Worm (Caenorhabditis elegans) whole organism, mixed stage, embryonic: ENCODE measurements around the gene tre-5.

Experiments used
- M03D4.4 ChIP-seq: sonication (generic microtip); optimal IDR thresholded peaks from 2 replicates; lab custom pipeline; 2017; ENCODE audit warnings: mild to moderate bottlenecking, missing genetic modification characterization, missing compliant biosample characterization
- bed-3 ChIP-seq: fragments of 200-800 bp; sonication (Bioruptor generic); optimal IDR thresholded peaks from 3 replicates; lab custom pipeline; 2018; ENCODE audit warnings: mild to moderate bottlenecking, missing genetic modification characterization, moderate library complexity, missing compliant biosample characterization
- blmp-1 ChIP-seq: fragments of 150-350 bp; optimal IDR thresholded peaks from 2 replicates; lab custom pipeline; 2014; ENCODE audit warnings: missing biosample characterization, missing genetic modification characterization
- ceh-39 ChIP-seq: fragments of 150-350 bp; optimal IDR thresholded peaks from 2 replicates; lab custom pipeline; 2014; ENCODE audit warnings: missing biosample characterization, missing genetic modification characterization
- ceh-43 ChIP-seq: fragments of 200-800 bp; sonication (Bioruptor generic); optimal IDR thresholded peaks from 2 replicates; lab custom pipeline; 2018; ENCODE audit warnings: mild to moderate bottlenecking, missing genetic modification characterization, moderate library complexity, missing compliant biosample characterization
- ceh-83 ChIP-seq: fragments of 200-800 bp; sonication (Bioruptor generic); optimal IDR thresholded peaks from 2 replicates; lab custom pipeline; 2018; ENCODE audit warnings: mild to moderate bottlenecking, missing genetic modification characterization, missing compliant biosample characterization
- ces-1 ChIP-seq: fragments of 150-350 bp; optimal IDR thresholded peaks from 2 replicates; lab custom pipeline; 2014; ENCODE audit warnings: missing biosample characterization, missing genetic modification reagents, missing genetic modification characterization
- cnd-1 ChIP-seq: fragments of 200-800 bp; sonication (Bioruptor generic); optimal IDR thresholded peaks from 2 replicates; lab custom pipeline; 2018; ENCODE audit warnings: mild to moderate bottlenecking, missing genetic modification characterization, missing compliant biosample characterization
- drap-1 ChIP-seq: fragments of 200-800 bp; sonication (Bioruptor generic); optimal IDR thresholded peaks from 3 replicates; lab custom pipeline; 2018; ENCODE audit warnings: mild to moderate bottlenecking, missing genetic modification characterization, missing compliant biosample characterization
- elt-1 ChIP-seq: sonication (generic microtip); optimal IDR thresholded peaks from 2 replicates; lab custom pipeline; 2017; ENCODE audit warnings: missing genetic modification characterization, mild to moderate bottlenecking, missing compliant biosample characterization, antibody characterized with exemption, moderate library complexity, borderline replicate concordance; ENCODE audit not compliant: insufficient read depth
- elt-3 ChIP-seq: fragments of 150-350 bp; optimal IDR thresholded peaks from 2 replicates; lab custom pipeline; 2014; ENCODE audit warnings: missing biosample characterization, missing genetic modification characterization
- flh-1 ChIP-seq: fragments of 200-800 bp; sonication (Bioruptor generic); optimal IDR thresholded peaks from 2 replicates; lab custom pipeline; 2018; ENCODE audit warnings: mild to moderate bottlenecking, missing genetic modification characterization, moderate library complexity, missing compliant biosample characterization
- ham-2 ChIP-seq: fragments of 200-800 bp; sonication (Bioruptor generic); optimal IDR thresholded peaks from 2 replicates; lab custom pipeline; 2018; ENCODE audit warnings: mild to moderate bottlenecking, missing genetic modification characterization, missing compliant biosample characterization
- hlh-1 ChIP-seq: fragments of 150-350 bp; optimal IDR thresholded peaks from 2 replicates; lab custom pipeline; 2014; ENCODE audit warnings: missing biosample characterization, missing genetic modification reagents, missing genetic modification characterization
- lin-13 ChIP-seq: fragments of 150-350 bp; optimal IDR thresholded peaks from 2 replicates; lab custom pipeline; 2014; ENCODE audit warnings: missing biosample characterization, missing genetic modification characterization
- lin-32 ChIP-seq: fragments of 200-800 bp; sonication (Bioruptor generic); optimal IDR thresholded peaks from 2 replicates; lab custom pipeline; 2018; ENCODE audit warnings: mild to moderate bottlenecking, missing genetic modification characterization, missing compliant biosample characterization
- lsy-2 ChIP-seq: fragments of 150-350 bp; optimal IDR thresholded peaks from 2 replicates; lab custom pipeline; 2014; ENCODE audit warnings: missing biosample characterization, missing genetic modification characterization
- mab-5 ChIP-seq: fragments of 150-350 bp; optimal IDR thresholded peaks from 2 replicates; lab custom pipeline; 2014; ENCODE audit warnings: missing biosample characterization, missing genetic modification characterization
- mep-1 ChIP-seq: fragments of 150-350 bp; optimal IDR thresholded peaks from 2 replicates; lab custom pipeline; 2017; ENCODE audit warnings: missing biosample characterization, missing genetic modification reagents, missing genetic modification characterization, inconsistent platforms
- mls-2 ChIP-seq: sonication (generic microtip); optimal IDR thresholded peaks from 2 replicates; lab custom pipeline; 2016; ENCODE audit warnings: mild to moderate bottlenecking, missing genetic modification characterization, moderate library complexity, missing compliant biosample characterization
- nhr-12 ChIP-seq: fragments of 150-350 bp; optimal IDR thresholded peaks from 2 replicates; lab custom pipeline; 2014; ENCODE audit warnings: missing biosample characterization, missing genetic modification characterization
- nhr-2 ChIP-seq: fragments of 150-350 bp; optimal IDR thresholded peaks from 2 replicates; lab custom pipeline; 2014; ENCODE audit warnings: missing biosample characterization, missing genetic modification characterization
- nhr-237 ChIP-seq: fragments of 150-350 bp; optimal IDR thresholded peaks from 2 replicates; lab custom pipeline; 2014; ENCODE audit warnings: missing biosample characterization, missing genetic modification characterization
- nhr-28 ChIP-seq: fragments of 150-350 bp; optimal IDR thresholded peaks from 2 replicates; lab custom pipeline; 2014; ENCODE audit warnings: missing biosample characterization, missing genetic modification characterization
- nhr-76 ChIP-seq: sonication (generic microtip); optimal IDR thresholded peaks from 2 replicates; lab custom pipeline; 2017; ENCODE audit warnings: missing biosample characterization, missing genetic modification characterization
- pha-4 ChIP-seq: fragments of 150-350 bp; optimal IDR thresholded peaks from 2 replicates; lab custom pipeline; 2018; ENCODE audit warnings: missing biosample characterization, missing genetic modification reagents, missing genetic modification characterization
- sem-2 ChIP-seq: fragments of 200-800 bp; sonication (Bioruptor generic); optimal IDR thresholded peaks from 2 replicates; lab custom pipeline; 2018; ENCODE audit warnings: mild to moderate bottlenecking, missing genetic modification characterization, missing compliant biosample characterization
- snpc-4 ChIP-seq: fragments of 150-350 bp; optimal IDR thresholded peaks from 2 replicates; lab custom pipeline; 2014; ENCODE audit warnings: missing biosample characterization, missing genetic modification characterization
- sptf-1 ChIP-seq: sonication (generic microtip); optimal IDR thresholded peaks from 2 replicates; lab custom pipeline; 2017; ENCODE audit warnings: mild to moderate bottlenecking, missing genetic modification characterization, moderate library complexity, missing compliant biosample characterization
- tbx-8 ChIP-seq: fragments of 200-800 bp; sonication (Bioruptor generic); optimal IDR thresholded peaks from 2 replicates; lab custom pipeline; 2018; ENCODE audit warnings: mild to moderate bottlenecking, missing genetic modification characterization, moderate library complexity, missing compliant biosample characterization
- unc-120 ChIP-seq: sonication (generic microtip); optimal IDR thresholded peaks from 2 replicates; lab custom pipeline; 2017; ENCODE audit warnings: missing genetic modification characterization, missing compliant biosample characterization; ENCODE audit not compliant: poor library complexity, severe bottlenecking
- unc-39 ChIP-seq: fragments of 150-350 bp; optimal IDR thresholded peaks from 2 replicates; lab custom pipeline; 2014; ENCODE audit warnings: missing biosample characterization, missing genetic modification characterization
- unc-62 ChIP-seq: fragments of 150-350 bp; optimal IDR thresholded peaks from 2 replicates; lab custom pipeline; 2014; ENCODE audit warnings: missing biosample characterization, missing genetic modification reagents, missing genetic modification characterization
- zip-8 ChIP-seq: fragments of 150-350 bp; optimal IDR thresholded peaks from 2 replicates; lab custom pipeline; 2014; ENCODE audit warnings: missing biosample characterization, missing genetic modification characterization
- ztf-11 ChIP-seq: fragments of 150-350 bp; optimal IDR thresholded peaks from 2 replicates; lab custom pipeline; 2014; ENCODE audit warnings: missing biosample characterization, missing genetic modification characterization

The tre-5 gene

DNA sequence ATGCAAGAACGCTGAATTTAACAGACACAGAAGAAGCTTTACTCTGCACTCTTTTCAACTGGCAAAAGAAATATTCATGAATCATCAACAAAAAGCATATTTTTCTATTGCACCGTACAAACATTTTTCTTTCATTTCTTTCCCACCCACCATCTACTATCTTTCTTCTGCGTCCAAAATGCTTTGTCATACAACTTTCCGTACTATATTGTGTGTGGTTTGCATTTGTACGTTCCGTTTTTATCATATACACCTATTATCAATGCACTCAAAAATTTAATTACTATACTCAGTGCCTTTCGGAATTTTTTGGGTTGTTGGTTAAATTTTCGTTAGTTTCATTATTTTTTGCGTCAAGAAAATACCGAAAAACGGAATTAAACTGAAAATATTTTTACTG, 12.6 kb upstream of the tre-5 start:
- no peak for TF ChIP-seq elt-3 (tag; lab: Kevin White, UChicago)
- TF ChIP-seq ceh-39 (tag; lab: Kevin White, UChicago): no peak
- TF ChIP-seq unc-62 (GFP tag; lab: Kevin White, UChicago): no peak
- no peak for TF ChIP-seq drap-1 (GFP tag; lab: Kevin White, UChicago)
- TF ChIP-seq sptf-1 (tag; lab: Kevin White, UChicago): no peak
- TF ChIP-seq mep-1 (tag; lab: Kevin White, UChicago): no peak
- TF ChIP-seq bed-3 (GFP tag; lab: Kevin White, UChicago): no peak
- TF ChIP-seq nhr-237: no peak
- no peak for TF ChIP-seq unc-120 (tag; lab: Kevin White, UChicago)
- TF ChIP-seq hlh-1 (tag; lab: Kevin White, UChicago): no peak
- no peak for TF ChIP-seq tbx-8
- TF ChIP-seq zip-8 (tag; lab: Kevin White, UChicago): no peak
- no peak for TF ChIP-seq unc-39 (tag; lab: Kevin White, UChicago)
- TF ChIP-seq lsy-2 (tag; lab: Kevin White, UChicago): no peak
- no peak for TF ChIP-seq lin-13 (tag; lab: Kevin White, UChicago)

DNA sequence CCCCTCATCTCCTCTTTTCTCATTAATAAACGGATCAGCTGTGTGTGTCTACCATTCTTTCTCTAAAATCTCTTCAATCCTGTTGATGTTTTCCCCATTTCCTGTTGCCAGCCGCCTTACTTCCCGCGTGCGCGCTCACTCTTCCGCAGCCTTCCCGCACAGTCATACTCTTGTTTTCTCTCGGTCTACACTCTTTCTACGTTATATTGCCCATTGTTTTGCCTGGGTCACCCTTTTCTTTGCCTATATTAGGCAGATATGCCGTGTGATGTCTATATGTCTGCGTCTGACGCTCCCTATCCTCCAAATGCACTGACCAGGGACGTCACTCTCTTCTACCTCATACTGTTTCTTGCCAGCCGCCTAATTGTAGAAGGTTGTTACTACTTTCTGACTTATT, 11.2 kb upstream of the tre-5 start:
- TF ChIP-seq ztf-11 (tag; lab: Kevin White, UChicago) (peak; percentile 72), elt-1 (no peak), mls-2 (tag; lab: Kevin White, UChicago) (peak; percentile 72), lin-13 (tag; lab: Kevin White, UChicago) (peak; percentile 17), nhr-12 (tag; lab: Kevin White, UChicago) (no peak), ceh-43 (GFP tag; lab: Kevin White, UChicago) (no peak), blmp-1 (tag; lab: Kevin White, UChicago) (peak; percentile 38), ceh-39 (tag; lab: Kevin White, UChicago) (no peak), elt-3 (tag; lab: Kevin White, UChicago) (peak; percentile 60), ceh-83 (no peak), lin-32 (GFP tag; lab: Kevin White, UChicago) (no peak), mep-1 (tag; lab: Kevin White, UChicago) (peak; percentile 64), lsy-2 (tag; lab: Kevin White, UChicago) (no peak), ham-2 (GFP tag; lab: Kevin White, UChicago) (peak; percentile 91), pha-4 (peak; percentile 82), flh-1 (GFP tag; lab: Kevin White, UChicago) (no peak), unc-62 (GFP tag; lab: Kevin White, UChicago) (peak; percentile 20), unc-120 (tag; lab: Kevin White, UChicago) (peak; percentile 78), cnd-1 (tag; lab: Kevin White, UChicago) (peak; percentile 65), tbx-8 (peak; percentile 9), nhr-76 (tag; lab: Kevin White, UChicago) (no peak), snpc-4 (tag; lab: Kevin White, UChicago) (no peak), nhr-237 (peak; percentile 50), zip-8 (tag; lab: Kevin White, UChicago) (no peak), hlh-1 (tag; lab: Kevin White, UChicago) (peak; percentile 35), nhr-2 (peak; percentile 75), mab-5 (tag; lab: Kevin White, UChicago) (no peak), sem-2 (GFP tag; lab: Kevin White, UChicago) (no peak), sptf-1 (tag; lab: Kevin White, UChicago) (peak; percentile 63), M03D4.4 (no peak), nhr-28 (no peak), unc-39 (tag; lab: Kevin White, UChicago) (no peak), bed-3 (GFP tag; lab: Kevin White, UChicago) (no peak), drap-1 (GFP tag; lab: Kevin White, UChicago) (peak; percentile 47), ces-1 (GFP tag; lab: Kevin White, UChicago) (peak; percentile 16)

DNA sequence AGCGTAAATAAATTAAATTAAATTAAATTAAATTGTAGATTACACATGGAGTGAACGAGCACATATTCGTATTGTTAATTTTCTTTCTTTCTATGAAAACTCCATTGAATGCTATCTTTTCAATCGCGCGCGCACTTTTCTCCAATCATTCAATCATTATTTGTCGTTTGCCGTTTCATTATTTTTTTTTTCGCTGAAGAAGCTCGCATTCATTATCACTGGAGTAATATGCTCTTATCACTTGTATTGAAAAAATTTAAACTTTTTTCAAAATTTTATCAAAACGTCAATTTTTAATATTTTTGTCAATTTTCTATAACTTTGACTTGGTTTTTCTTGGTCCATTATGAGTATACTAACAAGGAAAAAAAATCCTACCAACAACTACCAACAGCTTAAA, 10.4 kb upstream of the tre-5 start:
- TF ChIP-seq drap-1 (GFP tag; lab: Kevin White, UChicago) (no peak), ztf-11 (tag; lab: Kevin White, UChicago) (no peak), elt-3 (tag; lab: Kevin White, UChicago) (no peak)
